Worm (Caenorhabditis elegans): ENCODE measurements around the gene copz-1.

- TF ChIP-seq him-1 (tag; optimal IDR thresholded peaks at IDR 0.05) (no peak), dao-5 (tag; optimal IDR thresholded peaks at IDR 0.05) (no peak)
Observed at ce11 chrII:10847057-10847456, 25.6 kb upstream of the copz-1 start.

Measured in whole organism, L4/young adult.